Worm (Caenorhabditis elegans): ENCODE results near the gene lmd-3.

lmd-3 gene

ce11 chrV:8434400-8434827, 10.2 kb downstream of the lmd-3 start:
- no peak for TF ChIP-seq B0310.2 (tag; optimal IDR thresholded peaks at IDR 0.05)
- TF ChIP-seq scrt-1 (GFP tag; IDR thresholded peaks at IDR 0.05): no peak
- TF ChIP-seq aly-1 (tag; optimal IDR thresholded peaks at IDR 0.05): no peak
- no peak for TF ChIP-seq hmg-4 (GFP tag; optimal IDR thresholded peaks at IDR 0.05)
- no peak for TF ChIP-seq hmbx-1 (tag; optimal IDR thresholded peaks at IDR 0.05)
- TF ChIP-seq ets-7 (tag; optimal IDR thresholded peaks at IDR 0.05): no peak
- no peak for TF ChIP-seq tbx-37 (GFP tag; conservative IDR thresholded peaks at IDR 0.05)
- TF ChIP-seq hnd-1 (tag; optimal IDR thresholded peaks at IDR 0.05): no peak
- no peak for TF ChIP-seq sea-1 (GFP tag; conservative IDR thresholded peaks at IDR 0.05)
- TF ChIP-seq flt-1 (GFP tag; IDR thresholded peaks at IDR 0.05): no peak
- TF ChIP-seq ceh-13 (GFP tag; optimal IDR thresholded peaks at IDR 0.05): no peak
- no peak for TF ChIP-seq ceh-36 (tag; optimal IDR thresholded peaks at IDR 0.05)
- TF ChIP-seq tbx-11 (GFP tag; IDR thresholded peaks at IDR 0.05): no peak
- no peak for TF ChIP-seq pes-1 (GFP tag; IDR thresholded peaks at IDR 0.05)
- TF ChIP-seq F13C5.2 (tag; optimal IDR thresholded peaks at IDR 0.05): no peak
- TF ChIP-seq tra-4 (tag; optimal IDR thresholded peaks at IDR 0.05): no peak
- TF ChIP-seq ama-1 (optimal IDR thresholded peaks at IDR 0.05): no peak

ce11 chrV:8431295-8431694, 13.3 kb downstream of the lmd-3 start:
- TF ChIP-seq flt-1 (GFP tag; IDR thresholded peaks at IDR 0.05): peak; percentile 80
- TF ChIP-seq scrt-1 (GFP tag; IDR thresholded peaks at IDR 0.05): peak; percentile 84
- TF ChIP-seq tbx-11 (GFP tag; IDR thresholded peaks at IDR 0.05): peak; percentile 75
- TF ChIP-seq pes-1 (GFP tag; IDR thresholded peaks at IDR 0.05): peak; percentile 86
- TF ChIP-seq tbx-37 (GFP tag; conservative IDR thresholded peaks at IDR 0.05): peak; percentile 60
- TF ChIP-seq sea-1 (GFP tag; conservative IDR thresholded peaks at IDR 0.05): peak; percentile 80

- TF ChIP-seq B0310.2 (tag; optimal IDR thresholded peaks at IDR 0.05) (no peak), hnd-1 (tag; optimal IDR thresholded peaks at IDR 0.05) (no peak), tra-4 (tag; optimal IDR thresholded peaks at IDR 0.05) (no peak), sea-1 (GFP tag; conservative IDR thresholded peaks at IDR 0.05) (no peak), tbx-11 (GFP tag; IDR thresholded peaks at IDR 0.05) (no peak), F13C5.2 (tag; optimal IDR thresholded peaks at IDR 0.05) (no peak), scrt-1 (GFP tag; IDR thresholded peaks at IDR 0.05) (no peak), hmg-4 (GFP tag; optimal IDR thresholded peaks at IDR 0.05) (no peak), ets-7 (tag; optimal IDR thresholded peaks at IDR 0.05) (no peak), hmbx-1 (tag; optimal IDR thresholded peaks at IDR 0.05) (no peak), ceh-13 (GFP tag; optimal IDR thresholded peaks at IDR 0.05) (no peak), flt-1 (GFP tag; IDR thresholded peaks at IDR 0.05) (no peak), tbx-37 (GFP tag; conservative IDR thresholded peaks at IDR 0.05) (no peak), ceh-36 (tag; optimal IDR thresholded peaks at IDR 0.05) (no peak), pes-1 (GFP tag; IDR thresholded peaks at IDR 0.05) (no peak), aly-1 (tag; optimal IDR thresholded peaks at IDR 0.05) (no peak), ama-1 (optimal IDR thresholded peaks at IDR 0.05) (no peak)
These were observed 15.8 kb downstream of the lmd-3 start for ce11 chrV:8428585-8429414.

ce11 chrV:8426741-8427457, 17.7 kb downstream of the lmd-3 start:
- TF ChIP-seq sea-1 (GFP tag; conservative IDR thresholded peaks at IDR 0.05) (no peak), tbx-11 (GFP tag; IDR thresholded peaks at IDR 0.05) (no peak)

- no peak for TF ChIP-seq sea-1 (GFP tag; conservative IDR thresholded peaks at IDR 0.05)
- no peak for TF ChIP-seq hmbx-1 (tag; optimal IDR thresholded peaks at IDR 0.05)
- TF ChIP-seq pes-1 (GFP tag; IDR thresholded peaks at IDR 0.05): no peak
- TF ChIP-seq B0310.2 (tag; optimal IDR thresholded peaks at IDR 0.05): no peak
- TF ChIP-seq hmg-4 (GFP tag; optimal IDR thresholded peaks at IDR 0.05): no peak
- TF ChIP-seq scrt-1 (GFP tag; IDR thresholded peaks at IDR 0.05): no peak
- no peak for TF ChIP-seq ceh-13 (GFP tag; optimal IDR thresholded peaks at IDR 0.05)
- TF ChIP-seq ama-1 (optimal IDR thresholded peaks at IDR 0.05): no peak
- no peak for TF ChIP-seq aly-1 (tag; optimal IDR thresholded peaks at IDR 0.05)
- no peak for TF ChIP-seq tbx-37 (GFP tag; conservative IDR thresholded peaks at IDR 0.05)
- no peak for TF ChIP-seq tra-4 (tag; optimal IDR thresholded peaks at IDR 0.05)
- TF ChIP-seq ets-7 (tag; optimal IDR thresholded peaks at IDR 0.05): no peak
- TF ChIP-seq tbx-11 (GFP tag; IDR thresholded peaks at IDR 0.05): no peak
- no peak for TF ChIP-seq F13C5.2 (tag; optimal IDR thresholded peaks at IDR 0.05)
- TF ChIP-seq flt-1 (GFP tag; IDR thresholded peaks at IDR 0.05): no peak
- no peak for TF ChIP-seq hnd-1 (tag; optimal IDR thresholded peaks at IDR 0.05)
- no peak for TF ChIP-seq ceh-36 (tag; optimal IDR thresholded peaks at IDR 0.05)
These were observed 18.4 kb downstream of the lmd-3 start for ce11 chrV:8426210-8426609.

- TF ChIP-seq ceh-36 (tag; optimal IDR thresholded peaks at IDR 0.05): no peak
- no peak for TF ChIP-seq tra-4 (tag; optimal IDR thresholded peaks at IDR 0.05)
These were observed 19.5 kb downstream of the lmd-3 start for ce11 chrV:8424840-8425814.

DNA sequence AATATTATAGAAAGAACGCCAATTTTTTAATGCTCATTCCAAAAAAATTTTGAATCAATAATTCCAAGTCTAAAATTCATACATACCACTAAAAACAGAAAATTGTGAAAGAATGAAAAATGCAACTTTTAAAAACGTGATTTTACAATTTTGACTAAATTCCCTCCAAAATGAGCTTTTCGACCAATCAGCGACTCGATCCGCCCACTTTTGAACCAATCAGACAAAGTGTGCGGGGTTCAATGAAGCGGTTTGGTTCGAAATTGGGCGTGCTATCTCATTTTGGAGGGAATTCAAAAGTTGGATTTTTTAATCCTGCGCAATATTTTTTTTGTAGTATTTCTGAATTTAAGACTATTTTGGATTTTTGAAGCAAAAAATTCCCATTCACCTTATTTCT, 27.3 kb downstream of the lmd-3 start:
- TF ChIP-seq tbx-11 (GFP tag; IDR thresholded peaks at IDR 0.05) (no peak), ets-7 (tag; optimal IDR thresholded peaks at IDR 0.05) (no peak), pes-1 (GFP tag; IDR thresholded peaks at IDR 0.05) (no peak), hmbx-1 (tag; optimal IDR thresholded peaks at IDR 0.05) (no peak), ceh-36 (tag; optimal IDR thresholded peaks at IDR 0.05) (no peak), hnd-1 (tag; optimal IDR thresholded peaks at IDR 0.05) (no peak), tra-4 (tag; optimal IDR thresholded peaks at IDR 0.05) (no peak), flt-1 (GFP tag; IDR thresholded peaks at IDR 0.05) (no peak), aly-1 (tag; optimal IDR thresholded peaks at IDR 0.05) (no peak), tbx-37 (GFP tag; conservative IDR thresholded peaks at IDR 0.05) (no peak), F13C5.2 (tag; optimal IDR thresholded peaks at IDR 0.05) (no peak), scrt-1 (GFP tag; IDR thresholded peaks at IDR 0.05) (no peak), hmg-4 (GFP tag; optimal IDR thresholded peaks at IDR 0.05) (no peak)
